Fruit fly (Drosophila melanogaster): ENCODE measurements around the gene CG34288.

The CG34288 gene

dm6 chr3R:22447874-22448254 lies 801 bp upstream of the CG34288 start, which contains the start of gene CG34376 (continued):
- TF ChIP-seq Blimp-1 (GFP tag; optimal IDR thresholded peaks at IDR 0.05), result no peak
- TF ChIP-seq esn (GFP tag; optimal IDR thresholded peaks at IDR 0.05), result no peak
- TF ChIP-seq OdsH (GFP tag; optimal IDR thresholded peaks at IDR 0.05), result no peak
- no peak for TF ChIP-seq CG11902 (GFP tag; optimal IDR thresholded peaks at IDR 0.05)
- TF ChIP-seq Eip75B (GFP tag; optimal IDR thresholded peaks at IDR 0.05), result no peak
- no peak for TF ChIP-seq fd85E (GFP tag; optimal IDR thresholded peaks at IDR 0.05)
- TF ChIP-seq CG31627 (GFP tag; optimal IDR thresholded peaks at IDR 0.05), result no peak
- TF ChIP-seq Gug (GFP tag; IDR thresholded peaks at IDR 0.05), result peak; percentile 51
- no peak for TF ChIP-seq CG6276 (GFP tag; optimal IDR thresholded peaks at IDR 0.05)
- TF ChIP-seq vri (GFP tag; optimal IDR thresholded peaks at IDR 0.05), result peak; percentile 18
- TF ChIP-seq Ets21C (GFP tag; optimal IDR thresholded peaks at IDR 0.05), result no peak
- peak; percentile 0 for TF ChIP-seq topi (GFP tag; optimal IDR thresholded peaks at IDR 0.05)
- TF ChIP-seq Sox14 (GFP tag; optimal IDR thresholded peaks at IDR 0.05), result peak; percentile 18
- no peak for TF ChIP-seq spab (GFP tag; optimal IDR thresholded peaks at IDR 0.05)
- peak; percentile 55 for TF ChIP-seq CG32006 (GFP tag; optimal IDR thresholded peaks at IDR 0.05)
- peak; percentile 83 for TF ChIP-seq eg (GFP tag; IDR thresholded peaks at IDR 0.05)
- TF ChIP-seq svp (GFP tag), result peak; percentile 54
- no peak for TF ChIP-seq Hr38 (GFP tag; optimal IDR thresholded peaks at IDR 0.05)
- no peak for TF ChIP-seq CG6792 (GFP tag; optimal IDR thresholded peaks at IDR 0.05)
- no peak for TF ChIP-seq CG7368 (GFP tag; optimal IDR thresholded peaks at IDR 0.05)
- no peak for TF ChIP-seq Ets96B (tag; optimal IDR thresholded peaks at IDR 0.05)
- no peak for TF ChIP-seq Smox (GFP tag; optimal IDR thresholded peaks at IDR 0.05)
- TF ChIP-seq Sox15 (GFP tag; optimal IDR thresholded peaks at IDR 0.05), result no peak
- TF ChIP-seq CG6163 (GFP tag; IDR thresholded peaks at IDR 0.05), result peak; percentile 74
- peak; percentile 27 for TF ChIP-seq CG4318 (GFP tag; optimal IDR thresholded peaks at IDR 0.05)
- peak; percentile 25 for TF ChIP-seq CG10631 (GFP tag; optimal IDR thresholded peaks at IDR 0.05)
- no peak for TF ChIP-seq CG11294 (GFP tag; IDR thresholded peaks at IDR 0.05)
- no peak for TF ChIP-seq Hr4 (GFP tag; optimal IDR thresholded peaks at IDR 0.05)

DNA sequence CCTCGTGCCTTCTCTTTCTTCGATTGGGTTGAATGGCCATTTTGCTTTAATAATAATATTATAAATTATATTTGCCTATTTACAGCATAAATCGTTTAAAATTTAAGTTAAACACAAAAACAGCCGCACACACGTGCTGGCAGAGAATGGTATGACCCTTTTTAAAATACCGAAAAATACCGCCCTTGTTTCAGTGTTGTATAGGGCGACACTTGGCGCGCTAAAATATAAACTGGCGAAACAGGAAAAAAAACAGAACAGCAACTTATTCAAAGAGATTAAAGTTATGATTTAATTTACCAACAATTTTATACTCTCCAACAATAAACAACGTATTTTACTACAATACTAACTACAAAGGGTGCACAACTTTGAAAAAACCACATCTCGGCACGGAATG lies 570 bp downstream of the CG34288 start, which contains the start of gene CG12499:
CG12499 (minus strand) TSS at position 95 of the 400 bp plus-strand sequence.
- TF ChIP-seq CG6163 (GFP tag; IDR thresholded peaks at IDR 0.05) (no peak), Eip78C (GFP tag) (no peak), Eip75B (GFP tag; optimal IDR thresholded peaks at IDR 0.05) (no peak), CG8319 (GFP tag; optimal IDR thresholded peaks at IDR 0.05) (no peak), CG6854 (GFP tag; optimal IDR thresholded peaks at IDR 0.05) (no peak), acj6 (GFP tag; optimal IDR thresholded peaks at IDR 0.05) (no peak), CG4318 (GFP tag; optimal IDR thresholded peaks at IDR 0.05) (no peak), Hr38 (GFP tag; optimal IDR thresholded peaks at IDR 0.05) (no peak), Blimp-1 (GFP tag; optimal IDR thresholded peaks at IDR 0.05) (no peak), CG6792 (GFP tag; optimal IDR thresholded peaks at IDR 0.05) (no peak), Sox15 (GFP tag; optimal IDR thresholded peaks at IDR 0.05) (no peak), CG11294 (GFP tag; IDR thresholded peaks at IDR 0.05) (no peak), Ets21C (GFP tag; optimal IDR thresholded peaks at IDR 0.05) (no peak), Smox (GFP tag; optimal IDR thresholded peaks at IDR 0.05) (no peak), Gug (GFP tag; IDR thresholded peaks at IDR 0.05) (no peak), lz (GFP tag; optimal IDR thresholded peaks at IDR 0.05) (no peak), fkh (GFP tag; optimal IDR thresholded peaks at IDR 0.05) (no peak), Met (GFP tag; optimal IDR thresholded peaks at IDR 0.05) (no peak), CG15336 (GFP tag; IDR thresholded peaks at IDR 0.05) (no peak)

DNA sequence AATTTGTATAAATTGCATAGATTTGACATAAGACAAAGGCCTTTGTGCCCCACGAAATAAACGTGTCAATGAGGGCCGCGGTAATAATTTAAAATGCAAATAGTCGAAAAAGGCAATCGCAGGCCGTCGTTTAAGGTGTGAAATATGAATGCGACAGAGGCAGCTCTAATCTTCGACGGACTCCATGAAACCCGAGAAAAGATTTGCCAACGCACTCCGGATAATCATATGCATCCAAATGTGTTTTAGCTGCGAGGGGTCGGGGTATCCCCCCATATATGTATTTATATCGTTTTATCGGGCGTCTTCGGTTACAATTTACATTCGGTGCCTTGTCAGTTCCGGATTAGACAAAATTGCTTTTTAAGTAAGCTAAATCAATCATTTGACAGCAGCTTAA lies 8.8 kb downstream of the CG34288 start:
- TF ChIP-seq Lpt (GFP tag; optimal IDR thresholded peaks at IDR 0.05) (no peak), CG15336 (GFP tag; IDR thresholded peaks at IDR 0.05) (no peak), svp (GFP tag) (no peak)

- TF ChIP-seq Eip75B (GFP tag; optimal IDR thresholded peaks at IDR 0.05) (no peak), CG10631 (GFP tag; optimal IDR thresholded peaks at IDR 0.05) (no peak), CG15336 (GFP tag; IDR thresholded peaks at IDR 0.05) (no peak), CG8632 (GFP tag; optimal IDR thresholded peaks at IDR 0.05) (no peak), salr (GFP tag; optimal IDR thresholded peaks at IDR 0.05) (no peak), CG16779 (tag; optimal IDR thresholded peaks at IDR 0.05) (no peak), fkh (GFP tag; optimal IDR thresholded peaks at IDR 0.05) (no peak), CG4318 (GFP tag; optimal IDR thresholded peaks at IDR 0.05) (no peak), CG11294 (GFP tag; IDR thresholded peaks at IDR 0.05) (no peak), eg (GFP tag; IDR thresholded peaks at IDR 0.05) (no peak), CG11902 (GFP tag; optimal IDR thresholded peaks at IDR 0.05) (no peak), fd59A (GFP tag; optimal IDR thresholded peaks at IDR 0.05) (no peak)
These were observed 11.0 kb downstream of the CG34288 start, which contains the start of gene CG13847 for dm6 chr3R:22436050-22436449. Gene CG13847 (minus strand): TSS chr3R:22436150.

All from whole organism, prepupa.